Worm (Caenorhabditis elegans): Measurements from ENCODE around the gene fbxb-52.

The fbxb-52 gene

ce11 chrII:1589845-1590244 is 39.4 kb upstream of the fbxb-52 start, which contains the start of gene T07H3.7:
Gene T07H3.7, minus strand, starts transcription at chrII:1589945.
- TF ChIP-seq dpff-1 (tag; optimal IDR thresholded peaks at IDR 0.05) (no peak), somi-1 (GFP tag; optimal IDR thresholded peaks at IDR 0.05) (no peak), attf-6 (GFP tag; IDR thresholded peaks at IDR 0.05) (no peak), nhr-179 (tag; optimal IDR thresholded peaks at IDR 0.05) (no peak)

ce11 chrII:1586305-1586704 is 35.9 kb upstream of the fbxb-52 start, which contains the start of gene T07H3.8:
Gene T07H3.8, plus strand, starts transcription at chrII:1586605.
- TF ChIP-seq ceh-58 (GFP tag; IDR thresholded peaks at IDR 0.05): no peak
- no peak for TF ChIP-seq attf-3 (GFP tag; conservative IDR thresholded peaks at IDR 0.05)
- no peak for TF ChIP-seq dpl-1 (GFP tag; optimal IDR thresholded peaks at IDR 0.05)
- no peak for TF ChIP-seq F23B12.7 (tag; optimal IDR thresholded peaks at IDR 0.05; ENCODE audit: insufficient read depth)
- TF ChIP-seq cebp-2 (GFP tag; IDR thresholded peaks at IDR 0.05): no peak
- TF ChIP-seq F33H1.4 (GFP tag; IDR thresholded peaks at IDR 0.05): no peak
- TF ChIP-seq lag-1 (GFP tag; IDR thresholded peaks at IDR 0.05): no peak

- TF ChIP-seq nhr-80 (tag; optimal IDR thresholded peaks at IDR 0.05): no peak
- TF ChIP-seq ztf-6 (GFP tag; IDR thresholded peaks at IDR 0.05): no peak
- no peak for TF ChIP-seq sea-2 (GFP tag; IDR thresholded peaks at IDR 0.05)
- TF ChIP-seq fkh-3 (tag; optimal IDR thresholded peaks at IDR 0.05): no peak
- no peak for TF ChIP-seq nhr-90 (tag; optimal IDR thresholded peaks at IDR 0.05)
- TF ChIP-seq ceh-79 (tag; optimal IDR thresholded peaks at IDR 0.05): no peak
- no peak for TF ChIP-seq rec-8 (tag; optimal IDR thresholded peaks at IDR 0.05)
- no peak for TF ChIP-seq lir-1 (GFP tag; conservative IDR thresholded peaks at IDR 0.05)
- no peak for TF ChIP-seq nhr-120 (GFP tag; IDR thresholded peaks at IDR 0.05)
- no peak for TF ChIP-seq Y56A3A.18 (GFP tag; IDR thresholded peaks at IDR 0.05)
- no peak for TF ChIP-seq pbrm-1 (GFP tag; IDR thresholded peaks at IDR 0.05)
- no peak for TF ChIP-seq ztf-3 (GFP tag; optimal IDR thresholded peaks at IDR 0.05)
- no peak for TF ChIP-seq egl-44 (GFP tag; IDR thresholded peaks at IDR 0.05)
- TF ChIP-seq F22D6.2 (tag; optimal IDR thresholded peaks at IDR 0.05): no peak
- no peak for TF ChIP-seq egrh-3 (GFP tag; IDR thresholded peaks at IDR 0.05)
- TF ChIP-seq B0019.2 (GFP tag; conservative IDR thresholded peaks at IDR 0.05): no peak
- TF ChIP-seq T26A5.8 (tag; optimal IDR thresholded peaks at IDR 0.05): no peak
Measured at ce11 chrII:1584140-1584539, 33.7 kb upstream of the fbxb-52 start, which contains the start of gene clec-21. Gene clec-21, minus strand, starts transcription at chrII:1584240.

ce11 chrII:1579886-1580285 is 29.5 kb upstream of the fbxb-52 start, which contains the start of gene math-38:
Gene math-38, minus strand, starts transcription at chrII:1579986.
- TF ChIP-seq dpff-1 (tag; optimal IDR thresholded peaks at IDR 0.05) (no peak), nhr-80 (tag; optimal IDR thresholded peaks at IDR 0.05) (peak; percentile 22)

- TF ChIP-seq nfya-1 (tag; optimal IDR thresholded peaks at IDR 0.05; ENCODE audit: borderline replicate concordance, insufficient read depth) (no peak), dox-1 (GFP tag; IDR thresholded peaks at IDR 0.05) (peak; percentile 38; the same call in 1 of the 2 replicates), rcor-1 (GFP tag; IDR thresholded peaks at IDR 0.05) (no peak), gei-17 (GFP tag; optimal IDR thresholded peaks at IDR 0.05) (no peak), nhr-80 (tag; optimal IDR thresholded peaks at IDR 0.05) (peak; percentile 72), hrde-1 (tag; optimal IDR thresholded peaks at IDR 0.05; ENCODE audit: borderline replicate concordance) (no peak), xnd-1 (tag; optimal IDR thresholded peaks at IDR 0.05) (no peak), zfh-2 (GFP tag; conservative IDR thresholded peaks at IDR 0.05) (no peak), unc-130 (GFP tag; optimal IDR thresholded peaks at IDR 0.05) (no peak), egl-44 (GFP tag; IDR thresholded peaks at IDR 0.05) (no peak)
Measured at ce11 chrII:1576772-1577171, 26.4 kb upstream of the fbxb-52 start.
